Fruit fly (Drosophila melanogaster): Measurements from ENCODE around the gene Spn28B.

DNA sequence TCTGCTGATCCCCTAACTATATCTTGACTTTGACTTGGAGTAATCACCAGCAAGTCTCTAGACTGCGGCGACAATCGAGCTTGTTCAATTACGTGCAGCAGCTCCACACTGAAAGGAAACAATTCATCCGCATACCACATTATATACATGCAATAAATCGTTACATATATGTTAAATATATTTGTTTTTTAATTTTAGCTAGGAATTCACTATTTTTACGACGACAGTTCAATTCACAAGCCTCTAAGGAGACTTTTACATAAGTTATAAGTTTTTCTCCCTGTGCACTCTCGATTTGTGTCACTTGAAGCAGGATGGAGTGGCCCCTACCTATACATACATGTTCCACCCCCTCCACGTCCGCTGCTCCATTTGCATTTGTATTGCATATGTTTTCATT lies 17.0 kb downstream of the Spn28B start:
- TF ChIP-seq Sin3A (optimal IDR thresholded peaks at IDR 0.05) (no peak), h (optimal IDR thresholded peaks at IDR 0.05) (no peak), psq (optimal IDR thresholded peaks at IDR 0.05) (no peak)

All from Kc167 (cell line).